Worm (Caenorhabditis elegans) whole organism, mixed stage, embryonic: ENCODE data around the gene abt-1.

Experiments used
- blmp-1 ChIP-seq: fragments of 150-350 bp; optimal IDR thresholded peaks from 2 replicates; lab custom pipeline; 2014; ENCODE audit warnings: missing biosample characterization, missing genetic modification characterization
- ces-1 ChIP-seq: fragments of 150-350 bp; optimal IDR thresholded peaks from 2 replicates; lab custom pipeline; 2014; ENCODE audit warnings: missing biosample characterization, missing genetic modification reagents, missing genetic modification characterization
- nhr-2 ChIP-seq: fragments of 150-350 bp; optimal IDR thresholded peaks from 2 replicates; lab custom pipeline; 2014; ENCODE audit warnings: missing biosample characterization, missing genetic modification characterization
- ztf-11 ChIP-seq: fragments of 150-350 bp; optimal IDR thresholded peaks from 2 replicates; lab custom pipeline; 2014; ENCODE audit warnings: missing biosample characterization, missing genetic modification characterization

- no peak for TF ChIP-seq nhr-2
- no peak for TF ChIP-seq ztf-11
- TF ChIP-seq ces-1 (GFP tag; lab: Kevin White, UChicago): peak; percentile 87
- no peak for TF ChIP-seq blmp-1
Observed at ce11 chrIV:10188505-10188904, 26.2 kb downstream of the abt-1 start.
